Fruit fly (Drosophila melanogaster) whole organism, embryonic: ENCODE measurements around the gene aru.

Source experiments
- Atf3 ChIP-seq: fragments of 200-800 bp; sonication (Bioruptor generic); optimal IDR thresholded peaks from 3 replicates; lab custom pipeline; 2016; ENCODE audit warnings: missing biosample characterization, missing genetic modification characterization
- Atf6 ChIP-seq: fragments of 200-800 bp; sonication (Bioruptor generic); IDR thresholded peaks from 2 replicates; pipeline ENCODE4 v1.3.6; 2022; ENCODE audit warnings: missing biosample characterization, missing genetic modification characterization
- CG11456 ChIP-seq: fragments of 200-800 bp; sonication (Bioruptor generic); IDR thresholded peaks from 3 replicates; pipeline ENCODE4 v1.3.6; 2022; ENCODE audit warnings: missing biosample characterization, missing genetic modification characterization
- CG12071 ChIP-seq: fragments of 200-800 bp; sonication (Bioruptor generic); optimal IDR thresholded peaks from 3 replicates; lab custom pipeline; 2018; ENCODE audit warnings: missing biosample characterization, mild to moderate bottlenecking, missing genetic modification characterization
- CG12659 ChIP-seq: fragments of 200-800 bp; sonication (Bioruptor generic); optimal IDR thresholded peaks from 3 replicates; lab custom pipeline; 2017; ENCODE audit warnings: mild to moderate bottlenecking, missing biosample characterization, missing genetic modification reagents, missing genetic modification characterization
- CG12769 ChIP-seq: fragments of 200-800 bp; sonication (Bioruptor generic); optimal IDR thresholded peaks from 2 replicates; lab custom pipeline; 2019; ENCODE audit warnings: missing biosample characterization, mild to moderate bottlenecking, missing genetic modification characterization, moderate library complexity
- CG13424 ChIP-seq: fragments of 200-800 bp; sonication (Bioruptor generic); optimal IDR thresholded peaks from 2 replicates; lab custom pipeline; 2019; ENCODE audit warnings: missing biosample characterization, mild to moderate bottlenecking, missing genetic modification characterization, moderate library complexity
- CG13624 ChIP-seq: fragments of 200-800 bp; sonication (Bioruptor generic); optimal IDR thresholded peaks from 2 replicates; lab custom pipeline; 2016; ENCODE audit warnings: missing biosample characterization, missing genetic modification characterization
- CG14050 ChIP-seq: fragments of 200-800 bp; sonication (Bioruptor generic); IDR thresholded peaks from 3 replicates; pipeline ENCODE4 v1.3.6; 2022; ENCODE audit warnings: missing biosample characterization, missing genetic modification characterization
- CG14860 ChIP-seq: fragments of 200-800 bp; sonication (Bioruptor generic); IDR thresholded peaks from 3 replicates; pipeline ENCODE4 v1.3.6; 2022; ENCODE audit warnings: missing biosample characterization, missing genetic modification characterization; ENCODE audit not compliant: partially characterized antibody
- CG1529 ChIP-seq: fragments of 200-800 bp; sonication (Bioruptor generic); optimal IDR thresholded peaks from 3 replicates; lab custom pipeline; 2018; ENCODE audit warnings: missing biosample characterization, missing genetic modification characterization
- CG16779 ChIP-seq: fragments of 200-800 bp; sonication (Bioruptor generic); IDR thresholded peaks from 2 replicates; pipeline ENCODE4 v1.3.6; 2022; ENCODE audit warnings: missing biosample characterization, missing genetic modification characterization
- CG17328 ChIP-seq: fragments of 200-800 bp; sonication (Bioruptor generic); IDR thresholded peaks from 2 replicates; pipeline ENCODE4 v1.3.6; 2022; ENCODE audit warnings: missing biosample characterization, missing genetic modification characterization
- CG17361 ChIP-seq: fragments of 200-800 bp; sonication (Bioruptor generic); IDR thresholded peaks from 3 replicates; pipeline ENCODE4 v1.3.6; 2022; ENCODE audit warnings: missing biosample characterization, missing genetic modification characterization
- CG30431 ChIP-seq: fragments of 200-800 bp; sonication (Bioruptor generic); optimal IDR thresholded peaks from 2 replicates; lab custom pipeline; 2017; ENCODE audit warnings: missing biosample characterization, missing genetic modification characterization
- CG32767 ChIP-seq: fragments of 200-800 bp; sonication (Bioruptor generic); IDR thresholded peaks from 2 replicates; pipeline ENCODE4 v1.3.6; 2022; ENCODE audit warnings: missing biosample characterization, missing genetic modification characterization
- CG3726 ChIP-seq: fragments of 200-800 bp; sonication (Bioruptor generic); IDR thresholded peaks from 3 replicates; pipeline ENCODE4, ENCODE4 v1.3.6; 2022; ENCODE audit warnings: missing biosample characterization, missing genetic modification characterization
- CG3847 ChIP-seq: fragments of 200-800 bp; sonication (Bioruptor generic); IDR thresholded peaks from 2 replicates; pipeline ENCODE4 v1.3.6; 2022; ENCODE audit warnings: missing biosample characterization, missing genetic modification characterization
- CG4404 ChIP-seq: fragments of 200-800 bp; sonication (Bioruptor generic); IDR thresholded peaks from 2 replicates; pipeline ENCODE4 v1.3.6; 2022; ENCODE audit warnings: missing biosample characterization, missing genetic modification characterization
- CG6175 ChIP-seq: fragments of 200-800 bp; sonication (Bioruptor generic); IDR thresholded peaks from 3 replicates; pipeline ENCODE4 v1.3.6; 2022; ENCODE audit warnings: missing biosample characterization, missing genetic modification characterization
- CG6689 ChIP-seq: fragments of 200-800 bp; sonication (Bioruptor generic); IDR thresholded peaks from 2 replicates; pipeline ENCODE4 v1.3.6; 2022; ENCODE audit warnings: missing biosample characterization, missing genetic modification characterization
- CG8281 ChIP-seq: fragments of 200-800 bp; sonication (Bioruptor generic); optimal IDR thresholded peaks from 2 replicates; lab custom pipeline; 2018; ENCODE audit warnings: missing biosample characterization, mild to moderate bottlenecking, missing genetic modification characterization, moderate library complexity
- CG8290 ChIP-seq, 3 experiments: fragments of 200-800 bp; sonication (Bioruptor generic); optimal IDR thresholded peaks; 2 replicates each; lab custom pipeline; 2016 to 2019; ENCODE audit warnings: missing biosample characterization in 3 of 3, missing genetic modification characterization in 3 of 3, mild to moderate bottlenecking in 2 of 3, moderate library complexity in 1 of 3
- CrebB ChIP-seq: fragments of 200-800 bp; sonication (Bioruptor generic); optimal IDR thresholded peaks from 3 replicates; lab custom pipeline; 2018; ENCODE audit warnings: missing biosample characterization, mild to moderate bottlenecking, missing genetic modification characterization
- D19A ChIP-seq: fragments of 200-800 bp; optimal IDR thresholded peaks from 3 replicates; lab custom pipeline; 2019; ENCODE audit warnings: missing biosample characterization, mild to moderate bottlenecking, missing genetic modification characterization, moderate library complexity
- Dref ChIP-seq: fragments of 200-800 bp; sonication (Bioruptor generic); IDR thresholded peaks from 2 replicates; pipeline ENCODE4 v1.3.6; 2022; ENCODE audit warnings: missing biosample characterization, missing genetic modification characterization
- Gug ChIP-seq: fragments of 200-800 bp; sonication (Bioruptor generic); IDR thresholded peaks from 4 replicates; pipeline ENCODE4 v1.3.6; 2022; ENCODE audit warnings: missing biosample characterization, missing genetic modification characterization
- HLH4C ChIP-seq: fragments of 200-800 bp; sonication (Bioruptor generic); IDR thresholded peaks from 3 replicates; pipeline ENCODE4 v1.3.6; 2022; ENCODE audit warnings: missing biosample characterization, missing genetic modification characterization; ENCODE audit not compliant: partially characterized antibody
- Hmr ChIP-seq: fragments of 200-800 bp; sonication (Bioruptor generic); optimal IDR thresholded peaks from 3 replicates; lab custom pipeline; 2017; ENCODE audit warnings: mild to moderate bottlenecking, missing biosample characterization, missing genetic modification reagents, missing genetic modification characterization
- Lim3 ChIP-seq: fragments of 200-800 bp; sonication (Bioruptor generic); IDR thresholded peaks from 2 replicates; pipeline ENCODE4 v1.3.6; 2022; ENCODE audit warnings: missing biosample characterization, missing genetic modification characterization
- Meics ChIP-seq: fragments of 200-800 bp; sonication (Bioruptor generic); optimal IDR thresholded peaks from 2 replicates; lab custom pipeline; 2017; ENCODE audit warnings: missing biosample characterization, mild to moderate bottlenecking, missing genetic modification characterization
- Myb ChIP-seq: fragments of 200-800 bp; sonication (Bioruptor generic); optimal IDR thresholded peaks from 2 replicates; lab custom pipeline; 2016; ENCODE audit warnings: missing biosample characterization, missing genetic modification characterization
- Nf-YB ChIP-seq: fragments of 200-800 bp; sonication (Bioruptor generic); optimal IDR thresholded peaks from 3 replicates; lab custom pipeline; 2019; ENCODE audit warnings: missing biosample characterization, mild to moderate bottlenecking, missing genetic modification characterization, moderate library complexity
- Oaz ChIP-seq: fragments of 200-800 bp; sonication (Bioruptor generic); IDR thresholded peaks from 2 replicates; pipeline ENCODE4 v1.3.6; 2022; ENCODE audit warnings: missing biosample characterization, missing genetic modification characterization
- Side ChIP-seq: fragments of 200-800 bp; sonication (Bioruptor generic); optimal IDR thresholded peaks from 2 replicates; lab custom pipeline; 2016; ENCODE audit warnings: missing biosample characterization, missing genetic modification characterization
- Stat92E ChIP-seq, 3 experiments: fragments of >200 bp in 2 of 3; fragments of 200-800 bp in 1 of 3; sonication (Bioruptor generic) in 1 of 3; optimal IDR thresholded peaks; 2 replicates each; lab custom pipeline; 2017 to 2019; ENCODE audit warnings: missing biosample characterization in 3 of 3, missing genetic modification characterization in 3 of 3, mild to moderate bottlenecking in 1 of 3, moderate library complexity in 1 of 3
- YL-1 ChIP-seq: fragments of 200-800 bp; sonication (Bioruptor generic); optimal IDR thresholded peaks from 3 replicates; lab custom pipeline; 2017; ENCODE audit warnings: missing biosample characterization, mild to moderate bottlenecking, missing genetic modification characterization
- abd-A ChIP-seq: fragments of 200-800 bp; sonication (Bioruptor generic); optimal IDR thresholded peaks from 3 replicates; lab custom pipeline; 2019; ENCODE audit warnings: missing biosample characterization, mild to moderate bottlenecking, missing genetic modification characterization, moderate library complexity
- chif ChIP-seq, 2 experiments: fragments of 200-800 bp; sonication (Bioruptor generic); optimal IDR thresholded peaks; 3 replicates each; lab custom pipeline; 2016; ENCODE audit warnings: missing biosample characterization in 2 of 2, missing genetic modification characterization in 2 of 2
- crc ChIP-seq: fragments of 200-800 bp; sonication (Bioruptor generic); optimal IDR thresholded peaks from 2 replicates; lab custom pipeline; 2016; ENCODE audit warnings: missing biosample characterization, missing genetic modification characterization
- eve ChIP-seq, 2 experiments: fragments of >200 bp; optimal IDR thresholded peaks; 2 replicates each; lab custom pipeline; 2017; ENCODE audit warnings: missing biosample characterization in 2 of 2, missing genetic modification characterization in 2 of 2
- klu ChIP-seq: fragments of 200-800 bp; sonication (Bioruptor generic); IDR thresholded peaks from 2 replicates; pipeline ENCODE4 v1.3.6; 2022; ENCODE audit warnings: missing biosample characterization, missing genetic modification characterization
- knrl ChIP-seq: fragments of 200-800 bp; sonication (Bioruptor generic); IDR thresholded peaks from 3 replicates; pipeline ENCODE4 v1.3.6; 2022; ENCODE audit warnings: missing biosample characterization, missing genetic modification characterization; ENCODE audit not compliant: partially characterized antibody
- lilli ChIP-seq: fragments of 200-800 bp; sonication (Bioruptor generic); optimal IDR thresholded peaks from 3 replicates; lab custom pipeline; 2016; ENCODE audit warnings: missing biosample characterization, missing genetic modification characterization
- lola ChIP-seq, 3 experiments: fragments of >200 bp in 2 of 3; fragments of 200-800 bp in 1 of 3; sonication (Bioruptor generic) in 1 of 3; optimal IDR thresholded peaks; 2 replicates each; lab custom pipeline; 2017 to 2019; ENCODE audit warnings: missing biosample characterization in 3 of 3, missing genetic modification characterization in 3 of 3, mild to moderate bottlenecking in 1 of 3, moderate library complexity in 1 of 3
- lov ChIP-seq, 2 experiments: fragments of 200-800 bp in 1 of 2; fragments of >200 bp in 1 of 2; sonication (Bioruptor generic) in 1 of 2; IDR thresholded peaks in 1 of 2; optimal IDR thresholded peaks in 1 of 2; 2 replicates in 1 of 2; 3 replicates in 1 of 2; pipeline versions ENCODE4 v1.3.6 to Lab custom; 2017 to 2022; ENCODE audit warnings: missing biosample characterization in 1 of 2, missing genetic modification characterization in 1 of 2
- pum ChIP-seq: fragments of 200-800 bp; sonication (Bioruptor generic); optimal IDR thresholded peaks from 2 replicates; lab custom pipeline; 2016; ENCODE audit warnings: missing biosample characterization, missing genetic modification characterization
- ro ChIP-seq: fragments of 200-800 bp; sonication (Bioruptor generic); IDR thresholded peaks from 2 replicates; pipeline ENCODE4 v1.3.6; 2022; ENCODE audit warnings: missing biosample characterization, missing genetic modification characterization
- slbo ChIP-seq: fragments of 200-800 bp; sonication (Bioruptor generic); IDR thresholded peaks from 2 replicates; pipeline ENCODE4 v1.3.6; 2022; ENCODE audit warnings: missing biosample characterization, missing genetic modification characterization

aru gene

dm6 chr2L:825768-826263 is 42.3 kb downstream of the aru start, which contains the start of the genes CG3862 and dock (continued):
- TF ChIP-seq Atf3 (no peak), CG13424 (peak; percentile 38), Side (GFP tag; lab: Kevin White, UChicago) (peak; percentile 35), CG14860 (GFP tag; lab: Robert Waterston, UW) (peak; percentile 96), CG4404 (GFP tag; lab: Robert Waterston, UW) (no peak), CrebB (tag; lab: Kevin White, UChicago) (no peak), Atf6 (GFP tag; lab: Robert Waterston, UW) (0 out of 2 replicates have a peak, but pooled peaks have one; percentile 25), lilli (peak; percentile 65), CG12659 (peak; percentile 88), CG3726 (GFP tag; lab: Robert Waterston, UW) (no peak), CG13624 (peak; percentile 76), Stat92E (GFP tag; optimal IDR thresholded peaks at IDR 0.05; lab: Kevin White, UChicago) (peak in 1 of 3 experiments; percentile 68), eve (GFP tag; optimal IDR thresholded peaks at IDR 0.05; lab: Kevin White, UChicago) (no peak), ro (GFP tag; lab: Robert Waterston, UW) (no peak), CG16779 (GFP tag; lab: Robert Waterston, UW) (no peak), slbo (GFP tag; lab: Robert Waterston, UW) (peak; percentile 75), CG6175 (GFP tag; lab: Robert Waterston, UW) (peak; percentile 51; the same call in 1 of the 3 replicates), CG12769 (tag; lab: Kevin White, UChicago) (no peak), CG30431 (GFP tag; lab: Kevin White, UChicago) (no peak), lola (GFP tag; optimal IDR thresholded peaks at IDR 0.05; lab: Kevin White, UChicago) (peak in 1 of 3 experiments; percentile 1), CG1529 (GFP tag; lab: Kevin White, UChicago) (no peak), Nf-YB (peak; percentile 23), crc (GFP tag; lab: Kevin White, UChicago) (no peak), Lim3 (GFP tag; lab: Robert Waterston, UW) (no peak), CG8290 (GFP tag; optimal IDR thresholded peaks at IDR 0.05; lab: Kevin White, UChicago) (peak; percentile 69), CG8290 (tag; optimal IDR thresholded peaks at IDR 0.05; lab: Kevin White, UChicago) (peak in 1 of 2 experiments; percentile 84), lov (optimal IDR thresholded peaks at IDR 0.05; lab: Kevin White, UChicago) (no peak), lov (GFP tag; IDR thresholded peaks at IDR 0.05; lab: Robert Waterston, UW) (0 out of 3 replicates have a peak, but pooled peaks have one; percentile 41), CG17361 (GFP tag; lab: Robert Waterston, UW) (peak; percentile 51; the same call in 2 of the 3 replicates), CG6689 (no peak), abd-A (tag; lab: Kevin White, UChicago) (no peak), Gug (GFP tag; lab: Robert Waterston, UW) (peak; percentile 11; the same call in 1 of the 4 replicates), CG12071 (peak; percentile 26), Meics (GFP tag; lab: Kevin White, UChicago) (peak; percentile 50), D19A (tag; lab: Kevin White, UChicago) (no peak), klu (no peak), pum (peak; percentile 63), Dref (GFP tag; lab: Robert Waterston, UW) (peak; percentile 100), CG8281 (tag; lab: Kevin White, UChicago) (no peak), CG3847 (GFP tag; lab: Robert Waterston, UW) (peak; percentile 66), CG17328 (GFP tag; lab: Robert Waterston, UW) (0 out of 2 replicates have a peak, but pooled peaks have one; percentile 4), HLH4C (GFP tag; lab: Robert Waterston, UW) (peak; percentile 99), YL-1 (GFP tag; lab: Kevin White, UChicago) (peak; percentile 86), Hmr (GFP tag; lab: Kevin White, UChicago) (peak; percentile 71), knrl (GFP tag; lab: Robert Waterston, UW) (peak; percentile 91), CG14050 (GFP tag; lab: Robert Waterston, UW) (no peak), chif (GFP tag; optimal IDR thresholded peaks at IDR 0.05; lab: Kevin White, UChicago) (peak; percentile 7 to 28), Myb (GFP tag; lab: Kevin White, UChicago) (peak; percentile 76), CG32767 (0 out of 2 replicates have a peak, but pooled peaks have one; percentile 15), Oaz (GFP tag; lab: Robert Waterston, UW) (no peak), CG11456 (GFP tag; lab: Robert Waterston, UW) (peak; percentile 77)
